Worm (Caenorhabditis elegans): Measurements from ENCODE around the gene glt-7.

- no peak for TF ChIP-seq sea-1 (GFP tag; conservative IDR thresholded peaks at IDR 0.05)
- no peak for TF ChIP-seq flt-1 (GFP tag; IDR thresholded peaks at IDR 0.05)
- no peak for TF ChIP-seq tbx-37 (GFP tag; conservative IDR thresholded peaks at IDR 0.05)
- TF ChIP-seq ama-1 (optimal IDR thresholded peaks at IDR 0.05) = no peak
- TF ChIP-seq F13C5.2 (tag; optimal IDR thresholded peaks at IDR 0.05) = no peak
Observed at ce11 chrIV:580512-580911, 48.6 kb downstream of the glt-7 start.

Measured in whole organism, early embryonic.